Fruit fly (Drosophila melanogaster) whole organism, embryonic: Measurements from ENCODE around the gene PolE2.
A peak's percentile ranks its signal among the peaks of the same experiment; 100 is the strongest.

Source experiments
- CG10431 ChIP-seq: fragments of 200-800 bp; sonication (Bioruptor generic); optimal IDR thresholded peaks from 3 replicates; lab custom pipeline; 2018; ENCODE audit warnings: missing biosample characterization, mild to moderate bottlenecking, missing genetic modification characterization
- CG10654 ChIP-seq: fragments of 200-800 bp; sonication (Bioruptor generic); optimal IDR thresholded peaks from 2 replicates; lab custom pipeline; 2016; ENCODE audit warnings: missing biosample characterization, missing genetic modification characterization
- CG12071 ChIP-seq: fragments of 200-800 bp; sonication (Bioruptor generic); optimal IDR thresholded peaks from 3 replicates; lab custom pipeline; 2018; ENCODE audit warnings: missing biosample characterization, mild to moderate bottlenecking, missing genetic modification characterization
- CG12659 ChIP-seq: fragments of 200-800 bp; sonication (Bioruptor generic); optimal IDR thresholded peaks from 3 replicates; lab custom pipeline; 2017; ENCODE audit warnings: mild to moderate bottlenecking, missing biosample characterization, missing genetic modification reagents, missing genetic modification characterization
- CG13123 ChIP-seq: fragments of 200-800 bp; sonication (Bioruptor generic); optimal IDR thresholded peaks from 2 replicates; lab custom pipeline; 2016; ENCODE audit warnings: missing biosample characterization, missing genetic modification characterization
- CG13624 ChIP-seq: fragments of 200-800 bp; sonication (Bioruptor generic); optimal IDR thresholded peaks from 2 replicates; lab custom pipeline; 2016; ENCODE audit warnings: missing biosample characterization, missing genetic modification characterization
- CG13894 ChIP-seq: fragments of 200-800 bp; sonication (Bioruptor generic); optimal IDR thresholded peaks from 3 replicates; lab custom pipeline; 2018; ENCODE audit warnings: missing biosample characterization, mild to moderate bottlenecking, missing genetic modification characterization, moderate library complexity
- CG15011 ChIP-seq: fragments of 200-800 bp; sonication (Bioruptor generic); optimal IDR thresholded peaks from 3 replicates; lab custom pipeline; 2018; ENCODE audit warnings: missing biosample characterization, mild to moderate bottlenecking, missing genetic modification characterization
- CG15269 ChIP-seq: fragments of 200-800 bp; sonication (Bioruptor generic); optimal IDR thresholded peaks from 2 replicates; lab custom pipeline; 2018; ENCODE audit warnings: missing biosample characterization, mild to moderate bottlenecking, missing genetic modification characterization, moderate library complexity
- CG15479 ChIP-seq: fragments of 200-800 bp; sonication (Bioruptor generic); optimal IDR thresholded peaks from 3 replicates; lab custom pipeline; 2019; ENCODE audit warnings: missing biosample characterization, mild to moderate bottlenecking, missing genetic modification characterization, moderate library complexity
- CG15514 ChIP-seq: fragments of 200-800 bp; sonication (Bioruptor generic); optimal IDR thresholded peaks from 3 replicates; lab custom pipeline; 2017; ENCODE audit warnings: missing biosample characterization, missing genetic modification characterization, mild to moderate bottlenecking, moderate library complexity, missing genetic modification reagents
- CG17361 ChIP-seq: fragments of 200-800 bp; sonication (Bioruptor generic); IDR thresholded peaks from 3 replicates; pipeline ENCODE4 v1.3.6; 2022; ENCODE audit warnings: missing biosample characterization, missing genetic modification characterization
- CG17612 ChIP-seq: fragments of 200-800 bp; sonication (Bioruptor generic); IDR thresholded peaks from 2 replicates; pipeline ENCODE4 v1.3.6; 2022; ENCODE audit warnings: missing biosample characterization, missing genetic modification characterization
- CG18011 ChIP-seq: fragments of 200-800 bp; sonication (Bioruptor generic); optimal IDR thresholded peaks from 2 replicates; lab custom pipeline; 2017; ENCODE audit warnings: missing biosample characterization, missing genetic modification characterization, mild to moderate bottlenecking, moderate library complexity, missing genotype
- CG2202 ChIP-seq: fragments of 200-800 bp; sonication (Bioruptor generic); optimal IDR thresholded peaks from 2 replicates; lab custom pipeline; 2018; ENCODE audit warnings: missing biosample characterization, mild to moderate bottlenecking, missing genetic modification characterization
- CG2712 ChIP-seq: fragments of 200-800 bp; optimal IDR thresholded peaks from 3 replicates; lab custom pipeline; 2019; ENCODE audit warnings: missing biosample characterization, mild to moderate bottlenecking, missing genetic modification characterization, moderate library complexity
- CG31365 ChIP-seq: fragments of 200-800 bp; sonication (Bioruptor generic); optimal IDR thresholded peaks from 2 replicates; lab custom pipeline; 2018; ENCODE audit warnings: missing biosample characterization, mild to moderate bottlenecking, missing genetic modification characterization
- CG31441 ChIP-seq: fragments of 200-800 bp; sonication (Bioruptor generic); IDR thresholded peaks from 2 replicates; pipeline ENCODE4 v1.3.6; 2022; ENCODE audit warnings: missing biosample characterization, missing genetic modification characterization
- CG3847 ChIP-seq: fragments of 200-800 bp; sonication (Bioruptor generic); IDR thresholded peaks from 2 replicates; pipeline ENCODE4 v1.3.6; 2022; ENCODE audit warnings: missing biosample characterization, missing genetic modification characterization
- CG4328 ChIP-seq: fragments of 200-800 bp; sonication (Bioruptor generic); optimal IDR thresholded peaks from 3 replicates; lab custom pipeline; 2017; ENCODE audit warnings: missing biosample characterization, missing genetic modification reagents, missing genetic modification characterization
- CG5180 ChIP-seq: fragments of 200-800 bp; sonication (Bioruptor generic); optimal IDR thresholded peaks from 3 replicates; lab custom pipeline; 2017; ENCODE audit warnings: missing biosample characterization, missing genetic modification characterization, mild to moderate bottlenecking, moderate library complexity, missing genetic modification reagents
- CG7271 ChIP-seq: fragments of 200-800 bp; sonication (Bioruptor generic); optimal IDR thresholded peaks from 2 replicates; lab custom pipeline; 2018; ENCODE audit warnings: missing biosample characterization, mild to moderate bottlenecking, missing genetic modification characterization, moderate library complexity
- CG8089 ChIP-seq: fragments of 200-800 bp; sonication (Bioruptor generic); optimal IDR thresholded peaks from 3 replicates; lab custom pipeline; 2016; ENCODE audit warnings: missing biosample characterization, missing genetic modification characterization
- CG8944 ChIP-seq: fragments of 200-800 bp; sonication (Bioruptor generic); optimal IDR thresholded peaks from 3 replicates; lab custom pipeline; 2016; ENCODE audit warnings: missing biosample characterization, missing genetic modification characterization
- CG9876 ChIP-seq: fragments of 200-800 bp; sonication (Bioruptor generic); optimal IDR thresholded peaks from 2 replicates; lab custom pipeline; 2016; ENCODE audit warnings: missing biosample characterization, missing genetic modification characterization
- CHES-1-like ChIP-seq: fragments of 200-800 bp; sonication (Bioruptor generic); optimal IDR thresholded peaks from 2 replicates; lab custom pipeline; 2016; ENCODE audit warnings: missing biosample characterization, missing genetic modification characterization
- Dad ChIP-seq: fragments of 200-800 bp; sonication (Bioruptor generic); optimal IDR thresholded peaks from 3 replicates; lab custom pipeline; 2016; ENCODE audit warnings: missing biosample characterization, missing genetic modification characterization
- Dbx ChIP-seq: fragments of 200-800 bp; sonication (Bioruptor generic); IDR thresholded peaks from 3 replicates; pipeline ENCODE4 v1.3.6; 2022; ENCODE audit warnings: missing biosample characterization, missing genetic modification characterization
- Dip2 ChIP-seq: fragments of 200-800 bp; sonication (Bioruptor generic); IDR thresholded peaks from 2 replicates; pipeline ENCODE4 v1.3.6; 2022; ENCODE audit warnings: missing biosample characterization, missing genetic modification characterization
- Dll ChIP-seq: fragments of 200-800 bp; sonication (Bioruptor generic); IDR thresholded peaks from 4 replicates; pipeline ENCODE4 v1.3.6; 2022; ENCODE audit warnings: missing biosample characterization, missing genetic modification characterization; ENCODE audit not compliant: partially characterized antibody
- H2.0 ChIP-seq: fragments of 200-800 bp; sonication (Bioruptor generic); IDR thresholded peaks from 2 replicates; pipeline ENCODE4 v1.3.6; 2022; ENCODE audit warnings: missing biosample characterization, missing genetic modification characterization
- Hmr ChIP-seq: fragments of 200-800 bp; sonication (Bioruptor generic); optimal IDR thresholded peaks from 3 replicates; lab custom pipeline; 2017; ENCODE audit warnings: mild to moderate bottlenecking, missing biosample characterization, missing genetic modification reagents, missing genetic modification characterization
- Hr78 ChIP-seq, 2 experiments: fragments of 200-800 bp in 1 of 2; fragments of >200 bp in 1 of 2; sonication (Bioruptor generic) in 1 of 2; optimal IDR thresholded peaks; 2 replicates each; lab custom pipeline; 2017 to 2019; ENCODE audit warnings: missing biosample characterization in 2 of 2, missing genetic modification characterization in 2 of 2, mild to moderate bottlenecking in 1 of 2, moderate library complexity in 1 of 2
- NfI ChIP-seq: fragments of 200-800 bp; sonication (Bioruptor generic); optimal IDR thresholded peaks from 3 replicates; lab custom pipeline; 2018; ENCODE audit warnings: missing biosample characterization, mild to moderate bottlenecking, missing genetic modification characterization, moderate library complexity
- Oaz ChIP-seq: fragments of 200-800 bp; sonication (Bioruptor generic); IDR thresholded peaks from 2 replicates; pipeline ENCODE4 v1.3.6; 2022; ENCODE audit warnings: missing biosample characterization, missing genetic modification characterization
- bbx ChIP-seq: fragments of 200-800 bp; sonication (Bioruptor generic); IDR thresholded peaks from 2 replicates; pipeline ENCODE4 v1.3.6; 2022; ENCODE audit warnings: missing biosample characterization, missing genetic modification characterization; ENCODE audit not compliant: partially characterized antibody
- cas ChIP-seq: fragments of 200-800 bp; sonication (Bioruptor generic); IDR thresholded peaks from 2 replicates; pipeline ENCODE4 v1.3.6; 2022; ENCODE audit warnings: missing biosample characterization, missing genetic modification characterization
- dan ChIP-seq: fragments of 200-800 bp; sonication (Bioruptor generic); IDR thresholded peaks from 2 replicates; pipeline ENCODE4 v1.3.6; 2022; ENCODE audit warnings: missing biosample characterization, missing genetic modification characterization
- danr ChIP-seq: fragments of 200-800 bp; sonication (Bioruptor generic); IDR thresholded peaks from 2 replicates; pipeline ENCODE4 v1.3.6; 2022; ENCODE audit warnings: missing biosample characterization, missing genetic modification characterization
- en ChIP-seq: fragments of 200-800 bp; sonication (Bioruptor generic); optimal IDR thresholded peaks from 2 replicates; lab custom pipeline; 2016; ENCODE audit warnings: missing biosample characterization, missing genetic modification characterization
- ewg ChIP-seq: fragments of 200-800 bp; sonication (Bioruptor generic); optimal IDR thresholded peaks from 3 replicates; lab custom pipeline; 2017; ENCODE audit warnings: mild to moderate bottlenecking, missing biosample characterization, missing genetic modification reagents, missing genetic modification characterization
- eyg ChIP-seq: fragments of 200-800 bp; sonication (Bioruptor generic); optimal IDR thresholded peaks from 3 replicates; lab custom pipeline; 2016; ENCODE audit warnings: missing biosample characterization, missing genetic modification characterization
- grau ChIP-seq: fragments of 200-800 bp; optimal IDR thresholded peaks from 3 replicates; lab custom pipeline; 2019; ENCODE audit warnings: missing biosample characterization, mild to moderate bottlenecking, missing genetic modification characterization, moderate library complexity
- hb ChIP-seq: fragments of 200-800 bp; sonication (Bioruptor generic); IDR thresholded peaks from 3 replicates; pipeline ENCODE4 v1.3.6; 2022; ENCODE audit warnings: missing biosample characterization, missing genetic modification characterization; ENCODE audit not compliant: partially characterized antibody
- ind ChIP-seq: fragments of 200-800 bp; sonication (Bioruptor generic); optimal IDR thresholded peaks from 3 replicates; lab custom pipeline; 2016; ENCODE audit warnings: missing biosample characterization, missing genetic modification characterization
- mirr ChIP-seq: fragments of 200-800 bp; sonication (Bioruptor generic); optimal IDR thresholded peaks from 3 replicates; lab custom pipeline; 2018; ENCODE audit warnings: missing biosample characterization, mild to moderate bottlenecking, missing genetic modification characterization
- nau ChIP-seq: fragments of 200-800 bp; sonication (Bioruptor generic); optimal IDR thresholded peaks from 3 replicates; lab custom pipeline; 2017; ENCODE audit warnings: missing biosample characterization, mild to moderate bottlenecking, missing genetic modification characterization, missing genetic modification reagents
- pho ChIP-seq: fragments of 200-800 bp; sonication (Bioruptor generic); optimal IDR thresholded peaks from 2 replicates; lab custom pipeline; 2016; ENCODE audit warnings: missing biosample characterization, missing genetic modification characterization
- sd ChIP-seq: fragments of 200-800 bp; sonication (Bioruptor generic); optimal IDR thresholded peaks from 3 replicates; lab custom pipeline; 2018; ENCODE audit warnings: missing biosample characterization, mild to moderate bottlenecking, missing genetic modification characterization, moderate library complexity

PolE2 gene

DNA sequence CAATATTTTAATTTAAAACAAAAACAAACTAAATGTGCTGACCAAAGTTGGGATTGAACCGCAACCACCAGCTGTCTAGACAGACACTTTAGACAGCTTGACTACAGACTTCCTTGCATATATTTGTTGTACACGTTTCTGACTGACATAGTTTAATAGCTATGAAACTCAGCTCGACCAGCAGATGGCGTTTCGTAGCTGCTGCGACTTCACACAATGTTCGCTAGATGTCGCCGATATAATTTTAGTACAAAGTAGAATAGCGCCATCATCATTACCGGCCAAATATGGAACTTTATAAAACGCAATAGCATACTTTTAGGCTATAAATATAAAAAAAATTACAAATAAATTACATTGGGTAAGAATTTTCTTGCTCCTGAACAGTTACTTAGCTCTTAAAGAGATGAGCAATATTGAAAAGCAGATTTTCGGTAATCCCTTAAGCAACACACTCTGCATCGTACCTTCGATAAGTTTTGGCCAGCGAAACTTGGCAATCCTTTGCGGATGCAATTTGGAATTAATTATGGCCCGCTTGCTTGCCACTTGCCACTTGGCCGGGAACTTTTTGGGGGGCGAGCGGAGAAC is 27.5 kb downstream of the PolE2 start (continued):
- TF ChIP-seq CG2712 (tag; lab: Kevin White, UChicago) = peak; percentile 78
- TF ChIP-seq CG15514 = peak; percentile 65
- TF ChIP-seq CG8089 (GFP tag; lab: Kevin White, UChicago) = no peak
- peak; percentile 62 for TF ChIP-seq Hmr (GFP tag; lab: Kevin White, UChicago)
- TF ChIP-seq CHES-1-like (GFP tag; lab: Kevin White, UChicago) = peak; percentile 34
- peak; percentile 63; the same call in 1 of the 3 replicates for TF ChIP-seq CG17361
- no peak for TF ChIP-seq CG2202 (tag; lab: Kevin White, UChicago)
- TF ChIP-seq CG15479 (GFP tag; lab: Kevin White, UChicago) = no peak
- peak; percentile 54 for TF ChIP-seq CG8944 (GFP tag; lab: Kevin White, UChicago)
- peak; percentile 80 for TF ChIP-seq ind (GFP tag; lab: Kevin White, UChicago)
- TF ChIP-seq CG13123 (GFP tag; lab: Kevin White, UChicago) = no peak
- peak; percentile 47 for TF ChIP-seq CG12659
- TF ChIP-seq sd = no peak
- TF ChIP-seq CG5180 = peak; percentile 32
- TF ChIP-seq eyg = no peak
- TF ChIP-seq Dbx (GFP tag; lab: Robert Waterston, UW) = peak; percentile 86
- TF ChIP-seq dan = no peak
- TF ChIP-seq CG31365 (tag; lab: Kevin White, UChicago) = peak; percentile 87
- peak; percentile 90 for TF ChIP-seq CG13894 (tag; lab: Kevin White, UChicago)
- TF ChIP-seq CG17612 (GFP tag; lab: Robert Waterston, UW) = peak; percentile 21; the same call in 1 of the 2 replicates
- peak; percentile 72 for TF ChIP-seq CG3847 (GFP tag; lab: Robert Waterston, UW)
- TF ChIP-seq CG15269 (tag; lab: Kevin White, UChicago) = peak; percentile 54
- peak; percentile 35 for TF ChIP-seq CG4328 (GFP tag; lab: Kevin White, UChicago)
- TF ChIP-seq Hr78 (GFP tag; optimal IDR thresholded peaks at IDR 0.05; lab: Kevin White, UChicago) = no peak
- peak; percentile 34 for TF ChIP-seq ewg (GFP tag; lab: Kevin White, UChicago)
- TF ChIP-seq Dad (GFP tag; lab: Kevin White, UChicago) = peak; percentile 62
- 0 out of 2 replicates have a peak, but pooled peaks have one; percentile 12 for TF ChIP-seq danr
- TF ChIP-seq hb (GFP tag; lab: Robert Waterston, UW) = no peak
- peak; percentile 84 for TF ChIP-seq CG10654 (GFP tag; lab: Kevin White, UChicago)
- 0 out of 2 replicates have a peak, but pooled peaks have one; percentile 13 for TF ChIP-seq Oaz (GFP tag; lab: Robert Waterston, UW)
- no peak for TF ChIP-seq Dll
- TF ChIP-seq en (GFP tag; lab: Kevin White, UChicago) = no peak
- peak; percentile 44 for TF ChIP-seq pho (GFP tag; lab: Kevin White, UChicago)
- peak; percentile 99 for TF ChIP-seq Dip2 (GFP tag; lab: Robert Waterston, UW)
- peak; percentile 99 for TF ChIP-seq CG18011 (GFP tag; lab: Kevin White, UChicago)
- no peak for TF ChIP-seq nau (GFP tag; lab: Kevin White, UChicago)
- TF ChIP-seq grau (tag; lab: Kevin White, UChicago) = peak; percentile 63
- no peak for TF ChIP-seq CG10431 (GFP tag; lab: Kevin White, UChicago)
- TF ChIP-seq NfI (GFP tag; lab: Kevin White, UChicago) = peak; percentile 69
- TF ChIP-seq CG7271 (tag; lab: Kevin White, UChicago) = no peak
- peak; percentile 33 for TF ChIP-seq CG12071
- TF ChIP-seq mirr (GFP tag; lab: Kevin White, UChicago) = peak; percentile 61
- TF ChIP-seq CG13624 (GFP tag; lab: Kevin White, UChicago) = peak; percentile 25
- TF ChIP-seq CG9876 (GFP tag; lab: Kevin White, UChicago) = peak; percentile 61
- no peak for TF ChIP-seq CG31441 (GFP tag; lab: Robert Waterston, UW)
- TF ChIP-seq CG15011 = no peak
- TF ChIP-seq cas (GFP tag; lab: Robert Waterston, UW) = 0 out of 2 replicates have a peak, but pooled peaks have one; percentile 43
- TF ChIP-seq H2.0 = peak; percentile 69
- peak; percentile 46; the same call in 1 of the 2 replicates for TF ChIP-seq bbx (GFP tag; lab: Robert Waterston, UW)
